Worm (Caenorhabditis elegans) whole organism, midembryonic: ENCODE results near the gene F21D12.3.

Experiments
- T22C8.4 ChIP-seq: fragments of 200-800 bp; sonication (Bioruptor generic); IDR thresholded peaks from 2 replicates; pipeline ENCODE4 v1.3.6; 2022; ENCODE audit warnings: missing genetic modification characterization, missing compliant biosample characterization
- cog-1 ChIP-seq: sonication (generic microtip); optimal IDR thresholded peaks from 2 replicates; lab custom pipeline; 2016; ENCODE audit warnings: missing genetic modification characterization, missing compliant biosample characterization
- flt-1 ChIP-seq: fragments of 200-800 bp; sonication (Bioruptor generic); IDR thresholded peaks from 2 replicates; pipeline ENCODE4 v1.3.6; 2022; ENCODE audit warnings: missing genetic modification characterization, missing compliant biosample characterization
- klf-2 ChIP-seq: fragments of 200-800 bp; sonication (Bioruptor generic); conservative IDR thresholded peaks from 2 replicates; pipeline ENCODE4 v1.3.6; 2022; ENCODE audit warnings: missing genetic modification reagents, missing genetic modification characterization, missing compliant biosample characterization
- med-1 ChIP-seq: sonication (generic microtip); optimal IDR thresholded peaks from 2 replicates; lab custom pipeline; 2017; ENCODE audit warnings: missing genetic modification characterization, mild to moderate bottlenecking, missing compliant biosample characterization, antibody characterized with exemption, missing genetic modification reagents; ENCODE audit not compliant: insufficient read depth
- ref-1 ChIP-seq: fragments of 200-800 bp; sonication (Bioruptor generic); conservative IDR thresholded peaks from 2 replicates; pipeline ENCODE4 v1.3.6; 2022; ENCODE audit warnings: missing genetic modification reagents, missing genetic modification characterization, missing compliant biosample characterization
- tab-1 ChIP-seq: fragments of 200-800 bp; sonication (Bioruptor generic); IDR thresholded peaks from 2 replicates; pipeline ENCODE4 v1.3.6; 2022; ENCODE audit warnings: missing genetic modification characterization, missing compliant biosample characterization
- ztf-23 ChIP-seq: fragments of 200-800 bp; sonication (Bioruptor generic); IDR thresholded peaks from 2 replicates; pipeline ENCODE4 v1.3.6; 2022; ENCODE audit warnings: missing genetic modification reagents, missing genetic modification characterization, missing compliant biosample characterization
- ztf-29 ChIP-seq: fragments of 200-800 bp; sonication (Bioruptor generic); IDR thresholded peaks from 2 replicates; pipeline ENCODE4 v1.3.6; 2022; ENCODE audit warnings: missing genetic modification reagents, missing genetic modification characterization, missing compliant biosample characterization

The F21D12.3 gene

ce11 chrII:7295917-7296316, 27.9 kb downstream of the F21D12.3 start, which contains the start of gene C30G12.6:
Gene C30G12.6 (minus strand): TSS chrII:7296017.
- TF ChIP-seq med-1 (GFP tag; lab: Kevin White, UChicago) (no peak), ztf-23 (no peak), ztf-29 (no peak), T22C8.4 (GFP tag; lab: Robert Waterston, UW) (no peak), klf-2 (GFP tag; lab: Robert Waterston, UW) (no peak), ref-1 (GFP tag; lab: Robert Waterston, UW) (no peak), cog-1 (no peak), flt-1 (GFP tag; lab: Robert Waterston, UW) (no peak), tab-1 (GFP tag; lab: Robert Waterston, UW) (no peak)

DNA sequence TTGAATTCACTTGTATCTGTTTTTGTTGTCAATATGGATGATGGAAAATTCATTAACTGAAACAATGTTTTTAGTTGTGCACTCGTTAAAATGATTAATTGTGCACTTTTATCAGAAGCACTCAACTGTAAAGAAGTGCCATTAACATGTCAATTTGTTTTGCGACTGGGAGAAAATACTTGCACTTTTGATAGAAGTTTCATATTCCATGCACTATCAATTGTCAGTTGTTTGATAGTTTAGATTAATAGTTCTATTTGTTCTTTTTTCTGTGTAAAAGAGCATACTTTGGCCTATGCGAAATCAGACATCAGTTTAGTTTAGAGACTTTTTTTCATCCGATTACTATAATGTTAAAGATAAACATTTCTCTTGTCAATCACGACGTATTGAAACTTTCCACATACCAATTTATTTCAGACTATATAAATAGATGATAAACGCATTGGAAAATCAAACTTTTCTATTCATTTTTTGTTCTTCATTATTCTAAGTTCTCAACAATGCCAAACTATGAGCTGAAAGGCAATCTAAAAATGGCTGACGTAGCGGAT, 33.8 kb downstream of the F21D12.3 start, which contains the start of gene C30G12.2:
C30G12.2 (plus strand) TSS at position 504 of the 554 bp plus-strand sequence.
- no peak for TF ChIP-seq ztf-29
- TF ChIP-seq tab-1 (GFP tag; lab: Robert Waterston, UW): no peak

DNA sequence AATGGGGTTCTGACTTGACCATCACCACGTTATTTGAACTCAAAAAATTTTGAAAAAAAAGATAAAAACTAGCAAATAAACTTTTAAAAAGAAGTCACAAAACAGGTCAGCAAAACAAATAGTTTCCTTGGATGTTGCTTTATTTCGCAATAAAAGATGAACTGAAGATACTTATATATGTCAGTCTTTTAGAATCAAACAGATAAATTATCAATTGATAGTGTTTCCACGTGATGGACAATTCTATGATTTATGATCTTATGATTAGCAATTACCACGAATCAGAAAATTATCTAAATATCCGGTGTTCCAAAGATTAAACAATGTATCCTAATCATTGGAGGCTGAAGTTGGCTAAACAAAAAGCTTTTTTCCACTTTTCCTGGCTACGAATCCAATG, 36.1 kb downstream of the F21D12.3 start:
- TF ChIP-seq cog-1 (no peak), klf-2 (GFP tag; lab: Robert Waterston, UW) (no peak), T22C8.4 (GFP tag; lab: Robert Waterston, UW) (no peak), ztf-23 (no peak), flt-1 (GFP tag; lab: Robert Waterston, UW) (no peak), ztf-29 (no peak), ref-1 (GFP tag; lab: Robert Waterston, UW) (no peak)

DNA sequence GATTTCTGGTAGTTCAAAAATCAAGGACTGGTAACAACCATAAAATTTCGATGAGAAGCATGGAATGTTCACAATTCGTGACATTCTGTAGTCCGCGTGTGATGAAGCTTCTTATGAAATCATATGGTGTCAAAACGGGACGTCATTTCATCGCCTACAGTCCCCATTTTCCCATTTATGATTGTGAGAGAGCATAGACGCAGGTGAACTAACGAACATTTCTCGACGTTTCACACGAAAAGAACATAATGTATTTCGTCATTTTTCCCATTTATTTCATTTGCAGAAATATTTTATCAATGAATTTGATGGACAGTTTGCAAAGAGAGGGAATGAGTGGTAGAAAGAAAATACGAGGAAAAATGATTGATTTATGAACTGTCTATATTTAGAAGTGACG, 36.7 kb downstream of the F21D12.3 start:
- TF ChIP-seq T22C8.4 (GFP tag; lab: Robert Waterston, UW) (no peak), med-1 (GFP tag; lab: Kevin White, UChicago) (no peak), cog-1 (no peak), ztf-23 (no peak), ref-1 (GFP tag; lab: Robert Waterston, UW) (no peak), tab-1 (GFP tag; lab: Robert Waterston, UW) (no peak), ztf-29 (no peak), flt-1 (GFP tag; lab: Robert Waterston, UW) (no peak), klf-2 (GFP tag; lab: Robert Waterston, UW) (no peak)

- TF ChIP-seq flt-1 (GFP tag; lab: Robert Waterston, UW): no peak
- TF ChIP-seq ztf-29: no peak
- no peak for TF ChIP-seq cog-1
- TF ChIP-seq ztf-23: no peak
- no peak for TF ChIP-seq tab-1 (GFP tag; lab: Robert Waterston, UW)
- no peak for TF ChIP-seq med-1 (GFP tag; lab: Kevin White, UChicago)
These were observed 40.8 kb downstream of the F21D12.3 start for ce11 chrII:7283063-7283462.

DNA sequence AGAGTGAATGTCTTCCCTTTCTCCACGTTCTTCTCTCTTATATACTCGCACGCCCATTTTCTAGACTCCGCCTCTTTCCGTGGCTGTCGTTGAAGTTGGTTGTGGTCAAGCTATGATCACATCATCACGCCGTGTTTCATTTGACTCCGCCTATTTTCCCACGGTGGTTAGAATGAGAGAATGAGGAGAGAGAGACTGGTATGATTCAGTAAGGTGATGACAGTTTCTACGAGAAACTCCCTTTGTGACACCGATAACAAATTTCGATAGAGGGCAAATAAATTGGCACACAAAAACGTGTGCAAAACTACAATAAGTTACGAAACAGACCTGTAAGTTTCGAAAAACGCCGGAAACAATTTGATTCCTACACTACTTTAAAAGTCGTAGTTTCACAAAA, 43.2 kb downstream of the F21D12.3 start:
- TF ChIP-seq klf-2 (GFP tag; lab: Robert Waterston, UW): no peak
- no peak for TF ChIP-seq ref-1 (GFP tag; lab: Robert Waterston, UW)
- no peak for TF ChIP-seq ztf-23
- no peak for TF ChIP-seq ztf-29
- TF ChIP-seq cog-1: no peak
- TF ChIP-seq flt-1 (GFP tag; lab: Robert Waterston, UW): no peak
- no peak for TF ChIP-seq tab-1 (GFP tag; lab: Robert Waterston, UW)
- TF ChIP-seq T22C8.4 (GFP tag; lab: Robert Waterston, UW): no peak
- TF ChIP-seq med-1 (GFP tag; lab: Kevin White, UChicago): no peak

- no peak for TF ChIP-seq cog-1
These were observed 44.0 kb downstream of the F21D12.3 start for ce11 chrII:7279808-7280207.

DNA sequence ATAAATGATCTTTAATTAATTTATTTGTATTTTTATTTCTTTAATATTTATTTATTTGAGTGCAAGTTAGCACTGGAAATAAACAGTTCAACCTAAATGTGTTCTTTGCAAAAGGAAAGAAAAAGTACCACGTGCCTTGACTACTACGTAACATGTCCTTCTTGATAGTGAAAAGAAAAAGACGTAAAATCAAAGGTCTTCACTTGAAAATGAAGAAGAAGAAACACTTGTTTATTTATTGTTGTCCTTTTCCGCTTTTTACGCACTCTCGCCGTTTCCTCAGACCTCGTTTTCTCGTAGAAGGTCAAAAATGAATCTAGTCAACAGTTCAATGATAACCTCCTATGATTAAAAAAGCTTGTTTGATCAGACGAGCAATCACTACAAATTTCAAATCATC, 45.9 kb downstream of the F21D12.3 start:
- TF ChIP-seq flt-1 (GFP tag; lab: Robert Waterston, UW) (no peak), klf-2 (GFP tag; lab: Robert Waterston, UW) (no peak), med-1 (GFP tag; lab: Kevin White, UChicago) (no peak), ref-1 (GFP tag; lab: Robert Waterston, UW) (no peak), ztf-29 (no peak), tab-1 (GFP tag; lab: Robert Waterston, UW) (no peak), cog-1 (no peak), T22C8.4 (GFP tag; lab: Robert Waterston, UW) (no peak), ztf-23 (no peak)

ce11 chrII:7277257-7277656, 46.6 kb downstream of the F21D12.3 start:
- TF ChIP-seq T22C8.4 (GFP tag; lab: Robert Waterston, UW) (no peak), med-1 (GFP tag; lab: Kevin White, UChicago) (no peak), tab-1 (GFP tag; lab: Robert Waterston, UW) (no peak), ztf-23 (no peak), klf-2 (GFP tag; lab: Robert Waterston, UW) (no peak), flt-1 (GFP tag; lab: Robert Waterston, UW) (no peak), ztf-29 (no peak), ref-1 (GFP tag; lab: Robert Waterston, UW) (no peak), cog-1 (no peak)

- no peak for TF ChIP-seq ref-1 (GFP tag; lab: Robert Waterston, UW)
- no peak for TF ChIP-seq med-1 (GFP tag; lab: Kevin White, UChicago)
- TF ChIP-seq cog-1: no peak
- TF ChIP-seq klf-2 (GFP tag; lab: Robert Waterston, UW): no peak
- no peak for TF ChIP-seq ztf-29
- no peak for TF ChIP-seq T22C8.4 (GFP tag; lab: Robert Waterston, UW)
- TF ChIP-seq ztf-23: no peak
- TF ChIP-seq tab-1 (GFP tag; lab: Robert Waterston, UW): no peak
- TF ChIP-seq flt-1 (GFP tag; lab: Robert Waterston, UW): no peak
These were observed 50.3 kb downstream of the F21D12.3 start for ce11 chrII:7273517-7273916.
